Worm (Caenorhabditis elegans) whole organism, L1 larva: Measurements from ENCODE around the gene F56C3.7.

Source experiments
- aha-1 ChIP-seq: fragments of 150-350 bp; optimal IDR thresholded peaks from 2 replicates; lab custom pipeline; 2014; ENCODE audit warnings: missing biosample characterization, missing genetic modification characterization
- aly-2 ChIP-seq: fragments of 150-350 bp; optimal IDR thresholded peaks from 2 replicates; lab custom pipeline; 2014; ENCODE audit warnings: missing biosample characterization, missing genetic modification characterization
- ces-1 ChIP-seq: fragments of 150-350 bp; optimal IDR thresholded peaks from 2 replicates; lab custom pipeline; 2014; ENCODE audit warnings: missing biosample characterization, missing genetic modification reagents, missing genetic modification characterization
- dpl-1 ChIP-seq, 3 experiments: fragments of 150-350 bp in 2 of 3; sonication (generic microtip) in 1 of 3; optimal IDR thresholded peaks; 2 replicates each; lab custom pipeline; 2014 to 2017; ENCODE audit warnings: missing biosample characterization in 3 of 3, missing genetic modification characterization in 3 of 3, missing genetic modification reagents in 3 of 3
- efl-1 ChIP-seq, 4 experiments: fragments of 150-350 bp; optimal IDR thresholded peaks in 3 of 4; peaks in 1 of 4; 1 replicate in 1 of 4; 2 replicates in 3 of 4; lab custom pipeline; 2014; ENCODE audit warnings: missing biosample characterization in 2 of 4, missing genetic modification characterization in 2 of 4, missing genetic modification reagents in 2 of 4
- hlh-17 ChIP-seq: fragments of 200-800 bp; sonication (Bioruptor generic); optimal IDR thresholded peaks from 2 replicates; lab custom pipeline; 2018; ENCODE audit warnings: missing genetic modification characterization, mild to moderate bottlenecking, missing compliant biosample characterization, moderate library complexity, borderline replicate concordance
- jun-1 ChIP-seq: fragments of 150-350 bp; optimal IDR thresholded peaks from 2 replicates; lab custom pipeline; 2014; ENCODE audit warnings: missing biosample characterization, missing genetic modification reagents, missing genetic modification characterization
- lsy-2 ChIP-seq, 2 experiments: fragments of 150-350 bp; optimal IDR thresholded peaks; 2 replicates each; lab custom pipeline; 2014; ENCODE audit warnings: missing biosample characterization in 2 of 2, missing genetic modification characterization in 2 of 2
- mab-9 ChIP-seq: fragments of 200-800 bp; sonication (Bioruptor generic); IDR thresholded peaks from 2 replicates; pipeline ENCODE4 v1.3.6; 2022; ENCODE audit warnings: missing genetic modification reagents, missing genetic modification characterization, missing compliant biosample characterization
- skn-1 ChIP-seq: fragments of 150-350 bp; optimal IDR thresholded peaks from 2 replicates; lab custom pipeline; 2014; ENCODE audit warnings: missing biosample characterization, missing genetic modification characterization
- vab-15 ChIP-seq: sonication (generic microtip); optimal IDR thresholded peaks from 2 replicates; lab custom pipeline; 2017; ENCODE audit warnings: missing genotype, mild to moderate bottlenecking, missing genetic modification characterization, missing compliant biosample characterization

ce11 chrX:1394437-1394836 is 23.9 kb upstream of the F56C3.7 start:
- TF ChIP-seq dpl-1 (GFP tag; optimal IDR thresholded peaks at IDR 0.05; lab: Kevin White, UChicago) = no peak
- peak; percentile 46 for TF ChIP-seq skn-1 (tag; lab: Kevin White, UChicago)
- TF ChIP-seq hlh-17 (GFP tag; lab: Kevin White, UChicago) = no peak
- TF ChIP-seq jun-1 (tag; lab: Kevin White, UChicago) = no peak
- no peak for TF ChIP-seq mab-9 (GFP tag; lab: Robert Waterston, UW)
- no peak for TF ChIP-seq aly-2 (tag; lab: Kevin White, UChicago)
- TF ChIP-seq lsy-2 (tag; optimal IDR thresholded peaks at IDR 0.05; lab: Kevin White, UChicago) = no peak
- no peak for TF ChIP-seq efl-1 (optimal IDR thresholded peaks at IDR 0.05; lab: Kevin White, UChicago)
- peak in 1 of 2 experiments; percentile 3 for TF ChIP-seq efl-1 (GFP tag; optimal IDR thresholded peaks at IDR 0.05 in 1 of 2; lab: Kevin White, UChicago)
- no peak for TF ChIP-seq ces-1 (GFP tag; lab: Kevin White, UChicago)
- TF ChIP-seq vab-15 (tag; lab: Kevin White, UChicago) = no peak
- TF ChIP-seq aha-1 (tag; lab: Kevin White, UChicago) = no peak
